Worm (Caenorhabditis elegans) whole organism, L1 larva: ENCODE results near the gene inos-1.

Source experiments
- C34B4.2 ChIP-seq: sonication (generic microtip); optimal IDR thresholded peaks from 2 replicates; lab custom pipeline; 2017; ENCODE audit warnings: mild to moderate bottlenecking, missing genetic modification characterization, missing compliant biosample characterization
- F16B12.6 ChIP-seq: fragments of 150-350 bp; optimal IDR thresholded peaks from 2 replicates; lab custom pipeline; 2014; ENCODE audit warnings: missing biosample characterization, missing genetic modification characterization
- Y116A8C.19 ChIP-seq: sonication (generic microtip); optimal IDR thresholded peaks from 2 replicates; lab custom pipeline; 2016; ENCODE audit warnings: missing compliant biosample characterization, missing genetic modification characterization, borderline replicate concordance
- aha-1 ChIP-seq: fragments of 150-350 bp; optimal IDR thresholded peaks from 2 replicates; lab custom pipeline; 2014; ENCODE audit warnings: missing biosample characterization, missing genetic modification characterization
- blmp-1 ChIP-seq: fragments of 150-350 bp; optimal IDR thresholded peaks from 2 replicates; lab custom pipeline; 2014; ENCODE audit warnings: missing biosample characterization, missing genetic modification characterization
- ceh-63 ChIP-seq: fragments of 200-800 bp; sonication (Bioruptor generic); optimal IDR thresholded peaks from 2 replicates; lab custom pipeline; 2018; ENCODE audit warnings: mild to moderate bottlenecking, missing genetic modification characterization, missing compliant biosample characterization
- ceh-8 ChIP-seq: fragments of 200-800 bp; sonication (Bioruptor generic); optimal IDR thresholded peaks from 2 replicates; lab custom pipeline; 2018; ENCODE audit warnings: mild to moderate bottlenecking, missing genetic modification characterization, moderate library complexity, missing compliant biosample characterization
- ceh-82 ChIP-seq, 3 experiments: fragments of 150-350 bp in 1 of 3; sonication (generic microtip) in 2 of 3; optimal IDR thresholded peaks; 2 replicates each; lab custom pipeline; 2014 to 2017; ENCODE audit warnings: missing biosample characterization in 3 of 3, missing genetic modification characterization in 3 of 3
- ces-1 ChIP-seq: fragments of 150-350 bp; optimal IDR thresholded peaks from 2 replicates; lab custom pipeline; 2014; ENCODE audit warnings: missing biosample characterization, missing genetic modification reagents, missing genetic modification characterization
- dpl-1 ChIP-seq, 3 experiments: fragments of 150-350 bp in 2 of 3; sonication (generic microtip) in 1 of 3; optimal IDR thresholded peaks; 2 replicates each; lab custom pipeline; 2014 to 2017; ENCODE audit warnings: missing biosample characterization in 3 of 3, missing genetic modification characterization in 3 of 3, missing genetic modification reagents in 3 of 3
- dsc-1 ChIP-seq: sonication (generic microtip); optimal IDR thresholded peaks from 2 replicates; lab custom pipeline; 2016; ENCODE audit warnings: mild to moderate bottlenecking, missing genetic modification characterization, missing compliant biosample characterization
- efl-1 ChIP-seq, 4 experiments: fragments of 150-350 bp; optimal IDR thresholded peaks in 3 of 4; peaks in 1 of 4; 1 replicate in 1 of 4; 2 replicates in 3 of 4; lab custom pipeline; 2014; ENCODE audit warnings: missing biosample characterization in 2 of 4, missing genetic modification characterization in 2 of 4, missing genetic modification reagents in 2 of 4
- elt-2 ChIP-seq: sonication (generic microtip); optimal IDR thresholded peaks from 2 replicates; lab custom pipeline; 2016; ENCODE audit warnings: missing genetic modification characterization, mild to moderate bottlenecking, inconsistent platforms, missing compliant biosample characterization, missing genetic modification reagents
- elt-3 ChIP-seq, 6 experiments: fragments of 150-350 bp in 1 of 6; sonication (generic microtip); optimal IDR thresholded peaks; 2 replicates each; lab custom pipeline; 2017 to 2018; ENCODE audit warnings: missing biosample characterization in 6 of 6, missing genetic modification characterization in 6 of 6, inconsistent platforms in 1 of 6
- ets-5 ChIP-seq: fragments of 200-800 bp; sonication (Bioruptor generic); IDR thresholded peaks from 2 replicates; pipeline ENCODE4 v1.3.6; 2022; ENCODE audit warnings: missing genetic modification characterization, missing compliant biosample characterization
- fkh-8 ChIP-seq: sonication (generic microtip); optimal IDR thresholded peaks from 2 replicates; lab custom pipeline; 2016; ENCODE audit warnings: mild to moderate bottlenecking, missing genetic modification characterization, missing compliant biosample characterization
- fos-1 ChIP-seq: fragments of 150-350 bp; optimal IDR thresholded peaks from 2 replicates; lab custom pipeline; 2014; ENCODE audit warnings: missing biosample characterization, missing genetic modification characterization
- hlh-4 ChIP-seq: sonication (generic microtip); optimal IDR thresholded peaks from 2 replicates; lab custom pipeline; 2016; ENCODE audit warnings: mild to moderate bottlenecking, missing genetic modification characterization, missing compliant biosample characterization
- hpl-2 ChIP-seq: fragments of 150-350 bp; optimal IDR thresholded peaks from 2 replicates; lab custom pipeline; 2014; ENCODE audit warnings: missing biosample characterization, missing genetic modification reagents, missing genetic modification characterization
- irx-1 ChIP-seq: sonication (generic microtip); optimal IDR thresholded peaks from 2 replicates; lab custom pipeline; 2016; ENCODE audit warnings: missing genetic modification characterization, missing compliant biosample characterization
- lin-13 ChIP-seq: fragments of 150-350 bp; optimal IDR thresholded peaks from 2 replicates; lab custom pipeline; 2014; ENCODE audit warnings: missing biosample characterization, missing genetic modification reagents, missing genetic modification characterization
- lin-35 ChIP-seq, 2 experiments: fragments of 150-350 bp; optimal IDR thresholded peaks; 2 replicates each; lab custom pipeline; 2014; ENCODE audit warnings: missing biosample characterization in 2 of 2, missing genetic modification characterization in 2 of 2, missing genetic modification reagents in 2 of 2
- mef-2 ChIP-seq: fragments of 150-350 bp; optimal IDR thresholded peaks from 2 replicates; lab custom pipeline; 2014; ENCODE audit warnings: missing biosample characterization, missing genetic modification characterization
- nhr-19 ChIP-seq: fragments of 200-800 bp; sonication (Bioruptor generic); conservative IDR thresholded peaks from 2 replicates; pipeline ENCODE4 v1.3.6; 2022; ENCODE audit warnings: missing genetic modification characterization, missing compliant biosample characterization
- nhr-20 ChIP-seq: sonication (generic microtip); optimal IDR thresholded peaks from 2 replicates; lab custom pipeline; 2016; ENCODE audit warnings: mild to moderate bottlenecking, missing genetic modification characterization, missing compliant biosample characterization
- nhr-237 ChIP-seq: fragments of 150-350 bp; optimal IDR thresholded peaks from 2 replicates; lab custom pipeline; 2014; ENCODE audit warnings: missing biosample characterization, missing genetic modification characterization
- nhr-28 ChIP-seq: fragments of 150-350 bp; optimal IDR thresholded peaks from 2 replicates; lab custom pipeline; 2014; ENCODE audit warnings: missing biosample characterization, missing genetic modification characterization
- nhr-47 ChIP-seq: sonication (generic microtip); optimal IDR thresholded peaks from 2 replicates; lab custom pipeline; 2016; ENCODE audit warnings: mild to moderate bottlenecking, missing genetic modification characterization, moderate library complexity, missing compliant biosample characterization
- nhr-71 ChIP-seq: sonication (generic microtip); optimal IDR thresholded peaks from 2 replicates; lab custom pipeline; 2016; ENCODE audit warnings: mild to moderate bottlenecking, missing genetic modification characterization, moderate library complexity, missing compliant biosample characterization
- nhr-77 ChIP-seq: fragments of 150-350 bp; optimal IDR thresholded peaks from 2 replicates; lab custom pipeline; 2014; ENCODE audit warnings: missing biosample characterization, missing genetic modification characterization
- nhr-84 ChIP-seq: sonication (generic microtip); optimal IDR thresholded peaks from 2 replicates; lab custom pipeline; 2017; ENCODE audit warnings: missing biosample characterization, missing genetic modification characterization
- nhr-85 ChIP-seq: sonication (generic microtip); peaks from one replicate; lab custom pipeline; 2016; ENCODE audit warnings: missing genetic modification characterization, inconsistent platforms, missing compliant biosample characterization
- nhr-90 ChIP-seq: sonication (generic microtip); optimal IDR thresholded peaks from 2 replicates; lab custom pipeline; 2016; ENCODE audit warnings: mild to moderate bottlenecking, missing genetic modification characterization, missing compliant biosample characterization; ENCODE audit not compliant: poor library complexity
- pax-3 ChIP-seq: fragments of 200-800 bp; sonication (Bioruptor generic); optimal IDR thresholded peaks from 2 replicates; lab custom pipeline; 2018; ENCODE audit warnings: mild to moderate bottlenecking, missing genetic modification characterization, moderate library complexity, missing compliant biosample characterization
- pqm-1 ChIP-seq: sonication (generic microtip); optimal IDR thresholded peaks from 3 replicates; lab custom pipeline; 2017; ENCODE audit warnings: missing biosample characterization, missing genetic modification characterization
- rnt-1 ChIP-seq: sonication (generic microtip); optimal IDR thresholded peaks from 2 replicates; lab custom pipeline; 2016; ENCODE audit warnings: mild to moderate bottlenecking, missing genetic modification characterization, moderate library complexity, missing compliant biosample characterization
- snpc-4 ChIP-seq: fragments of 150-350 bp; optimal IDR thresholded peaks from 2 replicates; lab custom pipeline; 2014; ENCODE audit warnings: missing biosample characterization, missing genetic modification characterization
- sox-4 ChIP-seq: sonication (generic microtip); optimal IDR thresholded peaks from 2 replicates; lab custom pipeline; 2016; ENCODE audit warnings: missing genetic modification characterization, missing compliant biosample characterization
- sptf-1 ChIP-seq: fragments of 150-350 bp; optimal IDR thresholded peaks from 2 replicates; lab custom pipeline; 2014; ENCODE audit warnings: missing biosample characterization, missing genetic modification characterization
- swsn-7 ChIP-seq: sonication (generic microtip); optimal IDR thresholded peaks from 2 replicates; lab custom pipeline; 2016; ENCODE audit warnings: missing genetic modification characterization, missing compliant biosample characterization
- tlp-1 ChIP-seq: fragments of 150-350 bp; optimal IDR thresholded peaks from 2 replicates; lab custom pipeline; 2014; ENCODE audit warnings: missing biosample characterization, missing genetic modification characterization
- unc-130 ChIP-seq: fragments of 150-350 bp; optimal IDR thresholded peaks from 2 replicates; lab custom pipeline; 2017; ENCODE audit warnings: missing biosample characterization, missing genetic modification characterization, inconsistent platforms
- unc-30 ChIP-seq: sonication (generic microtip); optimal IDR thresholded peaks from 2 replicates; lab custom pipeline; 2017; ENCODE audit warnings: missing biosample characterization, missing genetic modification characterization
- unc-62 ChIP-seq: fragments of 150-350 bp; optimal IDR thresholded peaks from 2 replicates; lab custom pipeline; 2014; ENCODE audit warnings: missing biosample characterization, missing genetic modification reagents, missing genetic modification characterization
- unc-86 ChIP-seq: sonication (generic microtip); optimal IDR thresholded peaks from 2 replicates; lab custom pipeline; 2016; ENCODE audit warnings: missing genetic modification characterization, missing compliant biosample characterization
- unc-98 ChIP-seq: fragments of 200-800 bp; sonication (Bioruptor generic); IDR thresholded peaks from 2 replicates; pipeline ENCODE4 v1.3.6; 2022; ENCODE audit warnings: missing genetic modification characterization, missing compliant biosample characterization
- vab-15 ChIP-seq: sonication (generic microtip); optimal IDR thresholded peaks from 2 replicates; lab custom pipeline; 2017; ENCODE audit warnings: missing genotype, mild to moderate bottlenecking, missing genetic modification characterization, missing compliant biosample characterization
- xbp-1 ChIP-seq: sonication (generic microtip); optimal IDR thresholded peaks from 2 replicates; lab custom pipeline; 2016; ENCODE audit warnings: missing genetic modification characterization, missing compliant biosample characterization
- ztf-11 ChIP-seq, 2 experiments: sonication (generic microtip); optimal IDR thresholded peaks; 2 replicates each; lab custom pipeline; 2016 to 2017; ENCODE audit warnings: missing genetic modification characterization in 2 of 2, missing biosample characterization in 1 of 2, missing compliant biosample characterization in 1 of 2
- ztf-4 ChIP-seq: fragments of 150-350 bp; optimal IDR thresholded peaks from 2 replicates; lab custom pipeline; 2014; ENCODE audit warnings: missing biosample characterization, missing genetic modification characterization

inos-1 gene

ce11 chrII:11739199-11739598, 39.1 kb upstream of the inos-1 start, which contains the start of gene ctsa-1.2:
ctsa-1.2 (plus strand) TSS chrII:11739358.
- no peak for TF ChIP-seq nhr-90 (tag; lab: Kevin White, UChicago)
- no peak for TF ChIP-seq unc-30 (tag; lab: Kevin White, UChicago)
- no peak for TF ChIP-seq unc-86 (tag; lab: Kevin White, UChicago)
- TF ChIP-seq lin-35 (GFP tag; optimal IDR thresholded peaks at IDR 0.05; lab: Kevin White, UChicago): peak in 1 of 2 experiments; percentile 5
- TF ChIP-seq F16B12.6 (tag; lab: Kevin White, UChicago): no peak
- TF ChIP-seq nhr-20 (tag; lab: Kevin White, UChicago): no peak
- no peak for TF ChIP-seq sox-4
- no peak for TF ChIP-seq nhr-71 (tag; lab: Kevin White, UChicago)
- TF ChIP-seq vab-15: no peak
- no peak for TF ChIP-seq nhr-28 (tag; lab: Kevin White, UChicago)
- TF ChIP-seq elt-2 (tag; lab: Kevin White, UChicago): peak; percentile 92

ce11 chrII:11737347-11737746, 37.2 kb upstream of the inos-1 start:
- no peak for TF ChIP-seq pax-3
- TF ChIP-seq nhr-237 (tag; lab: Kevin White, UChicago): no peak
- no peak for TF ChIP-seq F16B12.6 (tag; lab: Kevin White, UChicago)
- TF ChIP-seq fos-1 (tag; lab: Kevin White, UChicago): no peak
- TF ChIP-seq lin-13 (GFP tag; lab: Kevin White, UChicago): no peak
- peak; percentile 5 to 33 for TF ChIP-seq efl-1 (optimal IDR thresholded peaks at IDR 0.05; lab: Kevin White, UChicago)
- peak in 1 of 2 experiments; percentile 91 for TF ChIP-seq efl-1 (GFP tag; optimal IDR thresholded peaks at IDR 0.05 in 1 of 2; lab: Kevin White, UChicago)
- TF ChIP-seq dsc-1 (tag; lab: Kevin White, UChicago): no peak
- TF ChIP-seq lin-35 (GFP tag; optimal IDR thresholded peaks at IDR 0.05; lab: Kevin White, UChicago): peak in 1 of 2 experiments; percentile 47
- no peak for TF ChIP-seq ces-1 (GFP tag; lab: Kevin White, UChicago)
- TF ChIP-seq xbp-1 (tag; lab: Kevin White, UChicago): peak; percentile 20
- TF ChIP-seq nhr-85: peak; percentile 93
- no peak for TF ChIP-seq ceh-63 (GFP tag; lab: Kevin White, UChicago)
- no peak for TF ChIP-seq ceh-82 (tag; optimal IDR thresholded peaks at IDR 0.05; lab: Kevin White, UChicago)
- no peak for TF ChIP-seq hpl-2 (GFP tag; lab: Kevin White, UChicago)
- TF ChIP-seq mef-2 (tag; lab: Kevin White, UChicago): no peak
- no peak for TF ChIP-seq aha-1 (tag; lab: Kevin White, UChicago)
- TF ChIP-seq nhr-77: no peak
- no peak for TF ChIP-seq C34B4.2 (tag; lab: Kevin White, UChicago)
- no peak for TF ChIP-seq snpc-4 (tag; lab: Kevin White, UChicago)
- no peak for TF ChIP-seq unc-62
- TF ChIP-seq sptf-1 (tag; lab: Kevin White, UChicago): no peak
- peak; percentile 69 for TF ChIP-seq ztf-4 (tag; lab: Kevin White, UChicago)
- no peak for TF ChIP-seq pqm-1
- no peak for TF ChIP-seq vab-15
- TF ChIP-seq ztf-11 (tag; optimal IDR thresholded peaks at IDR 0.05; lab: Kevin White, UChicago): no peak
- TF ChIP-seq tlp-1 (tag; lab: Kevin White, UChicago): no peak
- TF ChIP-seq nhr-19 (GFP tag; lab: Robert Waterston, UW): peak; percentile 41; the same call in 1 of the 2 replicates
- no peak for TF ChIP-seq nhr-84 (tag; lab: Kevin White, UChicago)
- peak in 4 of 6 experiments; percentile 9 to 75 (median 52) for TF ChIP-seq elt-3 (tag; optimal IDR thresholded peaks at IDR 0.05; lab: Kevin White, UChicago)
- peak; percentile 62 for TF ChIP-seq nhr-90 (tag; lab: Kevin White, UChicago)
- peak; percentile 84 for TF ChIP-seq blmp-1 (tag; lab: Kevin White, UChicago)
- no peak for TF ChIP-seq unc-98 (GFP tag; lab: Robert Waterston, UW)
- TF ChIP-seq Y116A8C.19 (tag; lab: Kevin White, UChicago): no peak
- no peak for TF ChIP-seq ets-5 (GFP tag; lab: Robert Waterston, UW)
- no peak for TF ChIP-seq unc-30 (tag; lab: Kevin White, UChicago)
- TF ChIP-seq swsn-7 (tag; lab: Kevin White, UChicago): peak; percentile 22
- TF ChIP-seq hlh-4: no peak
- TF ChIP-seq ceh-8 (GFP tag; lab: Kevin White, UChicago): no peak
- no peak for TF ChIP-seq fkh-8
- peak; percentile 74 for TF ChIP-seq nhr-20 (tag; lab: Kevin White, UChicago)
- TF ChIP-seq nhr-47 (tag; lab: Kevin White, UChicago): peak; percentile 16
- TF ChIP-seq rnt-1 (tag; lab: Kevin White, UChicago): peak; percentile 20
- no peak for TF ChIP-seq unc-130 (tag; lab: Kevin White, UChicago)
- TF ChIP-seq irx-1 (tag; lab: Kevin White, UChicago): no peak
- TF ChIP-seq dpl-1 (GFP tag; optimal IDR thresholded peaks at IDR 0.05; lab: Kevin White, UChicago): peak in 1 of 3 experiments; percentile 30
